Worm (Caenorhabditis elegans) whole organism, young adult: ENCODE measurements around the gene F54B3.4.

Experiments used
- B0019.2 ChIP-seq: fragments of 200-800 bp; sonication (Bioruptor generic); conservative IDR thresholded peaks from 2 replicates; pipeline ENCODE4 v1.3.6; 2022; ENCODE audit warnings: missing genetic modification reagents, missing genetic modification characterization, missing compliant biosample characterization
- F23B12.7 ChIP-seq: sonication (generic microtip); optimal IDR thresholded peaks from 2 replicates; lab custom pipeline; 2017; ENCODE audit warnings: missing genetic modification characterization, mild to moderate bottlenecking, missing compliant biosample characterization, antibody characterized with exemption, moderate library complexity; ENCODE audit not compliant: insufficient read depth
- F33H1.4 ChIP-seq: fragments of 200-800 bp; sonication (Bioruptor generic); IDR thresholded peaks from 2 replicates; pipeline ENCODE4 v1.3.6; 2022; ENCODE audit warnings: missing genetic modification reagents, missing genetic modification characterization, missing compliant biosample characterization
- F39B2.1 ChIP-seq: fragments of 200-800 bp; sonication (Bioruptor generic); IDR thresholded peaks from 2 replicates; pipeline ENCODE4 v1.3.6; 2022; ENCODE audit warnings: missing genetic modification reagents, missing genetic modification characterization, missing compliant biosample characterization
- F49E8.2 ChIP-seq: sonication (generic microtip); optimal IDR thresholded peaks from 3 replicates; lab custom pipeline; 2017; ENCODE audit warnings: missing genetic modification characterization, mild to moderate bottlenecking, missing compliant biosample characterization, antibody characterized with exemption, moderate library complexity; ENCODE audit not compliant: insufficient read depth
- F52B5.7 ChIP-seq: sonication (generic microtip); optimal IDR thresholded peaks from 2 replicates; lab custom pipeline; 2016; ENCODE audit warnings: mild to moderate bottlenecking, missing genetic modification characterization, missing compliant biosample characterization
- F57C9.4 ChIP-seq: sonication (generic microtip); optimal IDR thresholded peaks from 2 replicates; lab custom pipeline; 2017; ENCODE audit warnings: mild to moderate bottlenecking, missing genetic modification characterization, missing compliant biosample characterization
- T26A5.8 ChIP-seq: sonication (generic microtip); optimal IDR thresholded peaks from 2 replicates; lab custom pipeline; 2016; ENCODE audit warnings: missing genetic modification characterization, missing compliant biosample characterization
- Y53G8AR.9 ChIP-seq: fragments of 200-800 bp; sonication (Bioruptor generic); conservative IDR thresholded peaks from 2 replicates; pipeline ENCODE4 v1.3.6; 2022; ENCODE audit warnings: missing genetic modification reagents, missing genetic modification characterization, missing compliant biosample characterization
- Y56A3A.18 ChIP-seq: fragments of 200-800 bp; sonication (Bioruptor generic); IDR thresholded peaks from 2 replicates; pipeline ENCODE4 v1.3.6; 2022; ENCODE audit warnings: missing genetic modification reagents, missing genetic modification characterization, missing compliant biosample characterization
- ama-1 ChIP-seq, 3 experiments: fragments of 150-350 bp in 1 of 3; sonication (generic microtip) in 2 of 3; optimal IDR thresholded peaks; 2 replicates each; lab custom pipeline; 2014 to 2018; ENCODE audit warnings: missing biosample characterization in 2 of 3, missing genetic modification characterization in 2 of 3, missing genetic modification reagents in 2 of 3
- attf-5 ChIP-seq: fragments of 200-800 bp; sonication (Bioruptor generic); optimal IDR thresholded peaks from 2 replicates; lab custom pipeline; 2018; ENCODE audit warnings: mild to moderate bottlenecking, missing genetic modification characterization, missing compliant biosample characterization
- ceh-100 ChIP-seq: fragments of 200-800 bp; sonication (Bioruptor generic); IDR thresholded peaks from 2 replicates; pipeline ENCODE4 v1.3.6; 2022; ENCODE audit warnings: missing genetic modification reagents, missing genetic modification characterization, missing compliant biosample characterization
- ceh-40 ChIP-seq: fragments of 200-800 bp; sonication (Bioruptor generic); IDR thresholded peaks from 2 replicates; pipeline ENCODE4 v1.3.6; 2022; ENCODE audit warnings: missing genetic modification characterization, missing compliant biosample characterization
- dox-1 ChIP-seq: fragments of 200-800 bp; sonication (Bioruptor generic); IDR thresholded peaks from 2 replicates; pipeline ENCODE4 v1.3.6; 2022; ENCODE audit warnings: missing genetic modification reagents, missing genetic modification characterization, missing compliant biosample characterization
- dpff-1 ChIP-seq: sonication (generic microtip); optimal IDR thresholded peaks from 2 replicates; lab custom pipeline; 2017; ENCODE audit warnings: mild to moderate bottlenecking, missing genetic modification characterization, missing compliant biosample characterization
- dpl-1 ChIP-seq: fragments of 150-350 bp; optimal IDR thresholded peaks from 2 replicates; lab custom pipeline; 2014; ENCODE audit warnings: missing biosample characterization, missing genetic modification reagents, missing genetic modification characterization
- egrh-3 ChIP-seq: fragments of 200-800 bp; sonication (Bioruptor generic); IDR thresholded peaks from 2 replicates; pipeline ENCODE4 v1.3.6; 2022; ENCODE audit warnings: missing genetic modification reagents, missing genetic modification characterization, missing compliant biosample characterization
- ets-4 ChIP-seq: fragments of 200-800 bp; sonication (Bioruptor generic); optimal IDR thresholded peaks from 2 replicates; lab custom pipeline; 2018; ENCODE audit warnings: mild to moderate bottlenecking, missing genetic modification characterization, missing compliant biosample characterization
- hrde-1 ChIP-seq: sonication (generic microtip); optimal IDR thresholded peaks from 2 replicates; lab custom pipeline; 2016; ENCODE audit warnings: missing genetic modification characterization, mild to moderate bottlenecking, missing compliant biosample characterization, moderate library complexity, missing genotype, missing genetic modification reagents, borderline replicate concordance
- hsf-1 ChIP-seq: fragments of 200-800 bp; sonication (Bioruptor generic); IDR thresholded peaks from 2 replicates; pipeline ENCODE4 v1.3.6; 2022; ENCODE audit warnings: missing genetic modification reagents, missing genetic modification characterization, missing compliant biosample characterization
- lin-26 ChIP-seq: fragments of 200-800 bp; sonication (Bioruptor generic); IDR thresholded peaks from 2 replicates; pipeline ENCODE4 v1.3.6; 2022; ENCODE audit warnings: missing genetic modification reagents, missing genetic modification characterization, missing compliant biosample characterization
- lir-1 ChIP-seq: fragments of 200-800 bp; sonication (Bioruptor generic); conservative IDR thresholded peaks from 2 replicates; pipeline ENCODE4 v1.3.6; 2022; ENCODE audit warnings: missing genetic modification reagents, missing genetic modification characterization, missing compliant biosample characterization
- mel-28 ChIP-seq: sonication (generic microtip); optimal IDR thresholded peaks from 2 replicates; lab custom pipeline; 2016; ENCODE audit warnings: borderline replicate concordance, mild to moderate bottlenecking, missing genetic modification characterization, missing compliant biosample characterization
- nfya-2 ChIP-seq: fragments of 200-800 bp; sonication (Bioruptor generic); IDR thresholded peaks from 2 replicates; pipeline ENCODE4 v1.3.6; 2022; ENCODE audit warnings: missing genetic modification reagents, missing genetic modification characterization, missing compliant biosample characterization
- nfyb-1 ChIP-seq: fragments of 200-800 bp; sonication (Bioruptor generic); IDR thresholded peaks from 2 replicates; pipeline ENCODE4 v1.3.6; 2022; ENCODE audit warnings: missing genetic modification reagents, missing genetic modification characterization, missing compliant biosample characterization
- repo-1 ChIP-seq: sonication (generic microtip); optimal IDR thresholded peaks from 2 replicates; lab custom pipeline; 2017; ENCODE audit warnings: mild to moderate bottlenecking, missing genetic modification characterization, missing compliant biosample characterization
- snpc-3.4 ChIP-seq: sonication (generic microtip); optimal IDR thresholded peaks from 2 replicates; lab custom pipeline; 2017; ENCODE audit warnings: missing genetic modification characterization, mild to moderate bottlenecking, missing compliant biosample characterization, antibody characterized with exemption, moderate library complexity, missing genotype, missing genetic modification reagents
- sptf-2 ChIP-seq: fragments of 200-800 bp; sonication (Bioruptor generic); optimal IDR thresholded peaks from 2 replicates; lab custom pipeline; 2018; ENCODE audit warnings: mild to moderate bottlenecking, missing genetic modification characterization, missing compliant biosample characterization
- ztf-22 ChIP-seq: fragments of 200-800 bp; sonication (Bioruptor generic); optimal IDR thresholded peaks from 2 replicates; lab custom pipeline; 2018; ENCODE audit warnings: mild to moderate bottlenecking, missing genetic modification characterization, moderate library complexity, missing compliant biosample characterization
- ztf-26 ChIP-seq: sonication (generic microtip); optimal IDR thresholded peaks from 2 replicates; lab custom pipeline; 2017; ENCODE audit warnings: missing genetic modification characterization, missing compliant biosample characterization
- ztf-6 ChIP-seq: fragments of 200-800 bp; sonication (Bioruptor generic); IDR thresholded peaks from 2 replicates; pipeline ENCODE4 v1.3.6; 2022; ENCODE audit warnings: missing genetic modification reagents, missing genetic modification characterization, missing compliant biosample characterization

The F54B3.4 gene

DNA sequence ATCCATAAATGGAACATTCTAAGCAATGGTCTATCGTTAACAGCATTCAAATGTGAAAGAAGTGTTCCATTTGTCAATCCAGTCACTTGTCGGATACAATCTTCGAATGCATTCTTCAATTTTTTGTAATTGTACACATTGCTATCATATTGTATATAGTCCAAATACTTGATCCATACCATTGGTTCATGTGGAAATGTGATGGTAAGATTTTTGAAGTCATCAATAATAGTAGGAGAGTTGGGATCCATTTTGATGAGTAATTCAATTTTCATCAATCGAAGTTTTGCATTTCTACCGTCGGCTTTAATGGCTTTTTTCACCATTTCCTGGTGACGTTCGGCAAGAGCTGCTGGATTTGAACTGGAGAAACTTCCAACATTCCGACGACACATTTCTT, 25.4 kb downstream of the F54B3.4 start:
- no peak for TF ChIP-seq sptf-2
- no peak for TF ChIP-seq ets-4 (GFP tag; lab: Kevin White, UChicago)
- TF ChIP-seq F49E8.2 (tag; lab: Kevin White, UChicago) = no peak

ce11 chrII:10242294-10242693, 28.7 kb downstream of the F54B3.4 start, which contains the start of gene mrps-14:
Gene mrps-14, minus strand, starts transcription at chrII:10242490.
- TF ChIP-seq repo-1 (tag; lab: Kevin White, UChicago) (peak; percentile 34), egrh-3 (GFP tag; lab: Robert Waterston, UW) (no peak), Y53G8AR.9 (GFP tag; lab: Robert Waterston, UW) (peak; percentile 53), ztf-26 (tag; lab: Kevin White, UChicago) (no peak), lir-1 (GFP tag; lab: Robert Waterston, UW) (no peak), nfya-2 (GFP tag; lab: Robert Waterston, UW) (no peak), T26A5.8 (tag; lab: Kevin White, UChicago) (no peak), B0019.2 (GFP tag; lab: Robert Waterston, UW) (no peak), mel-28 (no peak), ama-1 (optimal IDR thresholded peaks at IDR 0.05; lab: Kevin White, UChicago) (no peak), ama-1 (GFP tag; optimal IDR thresholded peaks at IDR 0.05; lab: Kevin White, UChicago) (peak in 1 of 2 experiments; percentile 83), ceh-40 (0 out of 2 replicates have a peak, but pooled peaks have one; percentile 11), nfyb-1 (GFP tag; lab: Robert Waterston, UW) (0 out of 2 replicates have a peak, but pooled peaks have one; percentile 21), hsf-1 (GFP tag; lab: Robert Waterston, UW) (peak; percentile 70; the same call in 1 of the 2 replicates), hrde-1 (tag; lab: Kevin White, UChicago) (peak; percentile 76), dox-1 (GFP tag; lab: Robert Waterston, UW) (0 out of 2 replicates have a peak, but pooled peaks have one; percentile 12), ceh-100 (GFP tag; lab: Robert Waterston, UW) (no peak), snpc-3.4 (tag; lab: Kevin White, UChicago) (peak; percentile 44)

ce11 chrII:10239595-10239994, 31.4 kb downstream of the F54B3.4 start, which contains the start of gene mec-15:
Gene mec-15, minus strand, starts transcription at chrII:10239695.
- TF ChIP-seq F39B2.1 (no peak), ztf-22 (GFP tag; lab: Kevin White, UChicago) (no peak), ztf-26 (tag; lab: Kevin White, UChicago) (no peak), F52B5.7 (no peak), nfyb-1 (GFP tag; lab: Robert Waterston, UW) (no peak), hrde-1 (tag; lab: Kevin White, UChicago) (no peak), Y56A3A.18 (GFP tag; lab: Robert Waterston, UW) (no peak), F57C9.4 (no peak)

DNA sequence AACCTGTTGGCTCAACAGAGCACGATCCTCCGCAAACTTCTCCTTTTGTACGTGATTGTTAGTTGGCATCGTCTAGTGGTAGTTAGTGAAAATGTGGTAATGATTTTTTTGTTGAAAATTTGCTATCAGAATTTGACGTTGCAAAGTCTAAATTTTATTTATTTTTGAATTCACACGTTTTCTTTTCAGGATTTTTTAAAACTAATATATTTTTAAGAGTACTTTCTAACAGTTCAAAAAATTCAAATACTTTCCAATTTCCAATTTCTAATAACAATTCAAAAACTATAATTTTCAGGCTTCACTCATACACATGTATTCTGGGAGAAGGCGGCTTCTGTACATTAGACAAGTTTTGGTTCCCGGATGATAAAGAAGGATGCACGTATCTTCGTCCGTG, 36.6 kb downstream of the F54B3.4 start, which contains the start of gene ubxn-5:
Gene ubxn-5, minus strand, starts transcription at position 101 of the 400 bp plus-strand sequence.
- TF ChIP-seq F23B12.7 (tag; lab: Kevin White, UChicago) = no peak
- no peak for TF ChIP-seq lin-26 (GFP tag; lab: Robert Waterston, UW)
- TF ChIP-seq F33H1.4 (GFP tag; lab: Robert Waterston, UW) = no peak
- no peak for TF ChIP-seq ztf-6 (GFP tag; lab: Robert Waterston, UW)
- no peak for TF ChIP-seq F49E8.2 (tag; lab: Kevin White, UChicago)
- TF ChIP-seq attf-5 (GFP tag; lab: Kevin White, UChicago) = no peak
- no peak for TF ChIP-seq dpff-1 (tag; lab: Kevin White, UChicago)
- no peak for TF ChIP-seq dpl-1 (GFP tag; lab: Kevin White, UChicago)
